Worm (Caenorhabditis elegans) whole organism, L1 larva: ENCODE results near the gene R08E3.3.

Experiments
- C16A3.4 ChIP-seq: fragments of 150-350 bp; optimal IDR thresholded peaks from 2 replicates; lab custom pipeline; 2014; ENCODE audit warnings: missing biosample characterization, missing genetic modification characterization
- C34B4.2 ChIP-seq: sonication (generic microtip); optimal IDR thresholded peaks from 2 replicates; lab custom pipeline; 2017; ENCODE audit warnings: mild to moderate bottlenecking, missing genetic modification characterization, missing compliant biosample characterization
- F16B12.6 ChIP-seq: fragments of 150-350 bp; optimal IDR thresholded peaks from 2 replicates; lab custom pipeline; 2014; ENCODE audit warnings: missing biosample characterization, missing genetic modification characterization
- ama-1 ChIP-seq: fragments of 150-350 bp; optimal IDR thresholded peaks from 2 replicates; lab custom pipeline; 2014
- blmp-1 ChIP-seq: fragments of 150-350 bp; optimal IDR thresholded peaks from 2 replicates; lab custom pipeline; 2014; ENCODE audit warnings: missing biosample characterization, missing genetic modification characterization
- ceh-88 ChIP-seq: fragments of 200-800 bp; sonication (Bioruptor generic); IDR thresholded peaks from 2 replicates; pipeline ENCODE4 v1.3.6; 2022; ENCODE audit warnings: missing genetic modification characterization, missing compliant biosample characterization
- ceh-90 ChIP-seq: sonication (generic microtip); optimal IDR thresholded peaks from 2 replicates; lab custom pipeline; 2016; ENCODE audit warnings: missing genetic modification characterization, missing compliant biosample characterization
- dpl-1 ChIP-seq, 3 experiments: fragments of 150-350 bp in 2 of 3; sonication (generic microtip) in 1 of 3; optimal IDR thresholded peaks; 2 replicates each; lab custom pipeline; 2014 to 2017; ENCODE audit warnings: missing biosample characterization in 3 of 3, missing genetic modification characterization in 3 of 3, missing genetic modification reagents in 3 of 3
- dsc-1 ChIP-seq: sonication (generic microtip); optimal IDR thresholded peaks from 2 replicates; lab custom pipeline; 2016; ENCODE audit warnings: mild to moderate bottlenecking, missing genetic modification characterization, missing compliant biosample characterization
- efl-1 ChIP-seq, 4 experiments: fragments of 150-350 bp; optimal IDR thresholded peaks in 3 of 4; peaks in 1 of 4; 1 replicate in 1 of 4; 2 replicates in 3 of 4; lab custom pipeline; 2014; ENCODE audit warnings: missing biosample characterization in 2 of 4, missing genetic modification characterization in 2 of 4, missing genetic modification reagents in 2 of 4
- efl-3 ChIP-seq: fragments of 200-800 bp; sonication (Bioruptor generic); optimal IDR thresholded peaks from 2 replicates; lab custom pipeline; 2018; ENCODE audit warnings: mild to moderate bottlenecking, missing genetic modification characterization, missing compliant biosample characterization
- egl-13 ChIP-seq: sonication (generic microtip); optimal IDR thresholded peaks from 2 replicates; lab custom pipeline; 2016; ENCODE audit warnings: missing genotype, missing genetic modification reagents, missing genetic modification characterization, missing compliant biosample characterization
- elt-3 ChIP-seq, 6 experiments: fragments of 150-350 bp in 1 of 6; sonication (generic microtip); optimal IDR thresholded peaks; 2 replicates each; lab custom pipeline; 2017 to 2018; ENCODE audit warnings: missing biosample characterization in 6 of 6, missing genetic modification characterization in 6 of 6, inconsistent platforms in 1 of 6
- ets-5 ChIP-seq: fragments of 200-800 bp; sonication (Bioruptor generic); IDR thresholded peaks from 2 replicates; pipeline ENCODE4 v1.3.6; 2022; ENCODE audit warnings: missing genetic modification characterization, missing compliant biosample characterization
- fkh-10 ChIP-seq: sonication (generic microtip); optimal IDR thresholded peaks from 2 replicates; lab custom pipeline; 2017; ENCODE audit warnings: missing biosample characterization, missing genetic modification reagents, missing genetic modification characterization
- fkh-8 ChIP-seq: sonication (generic microtip); optimal IDR thresholded peaks from 2 replicates; lab custom pipeline; 2016; ENCODE audit warnings: mild to moderate bottlenecking, missing genetic modification characterization, missing compliant biosample characterization
- grh-1 ChIP-seq: fragments of 200-800 bp; sonication (Bioruptor generic); IDR thresholded peaks from 2 replicates; pipeline ENCODE4 v1.3.6; 2022; ENCODE audit warnings: missing genetic modification reagents, missing genetic modification characterization, missing compliant biosample characterization
- hlh-17 ChIP-seq: fragments of 200-800 bp; sonication (Bioruptor generic); optimal IDR thresholded peaks from 2 replicates; lab custom pipeline; 2018; ENCODE audit warnings: missing genetic modification characterization, mild to moderate bottlenecking, missing compliant biosample characterization, moderate library complexity, borderline replicate concordance
- isw-1 ChIP-seq: fragments of 200-800 bp; sonication (Bioruptor generic); IDR thresholded peaks from 2 replicates; pipeline ENCODE4 v1.3.6; 2022; ENCODE audit warnings: missing genetic modification characterization, missing compliant biosample characterization
- jun-1 ChIP-seq: fragments of 150-350 bp; optimal IDR thresholded peaks from 2 replicates; lab custom pipeline; 2014; ENCODE audit warnings: missing biosample characterization, missing genetic modification reagents, missing genetic modification characterization
- lin-13 ChIP-seq: fragments of 150-350 bp; optimal IDR thresholded peaks from 2 replicates; lab custom pipeline; 2014; ENCODE audit warnings: missing biosample characterization, missing genetic modification reagents, missing genetic modification characterization
- lin-15B ChIP-seq: fragments of 150-350 bp; sonication (generic microtip); optimal IDR thresholded peaks from 3 replicates; lab custom pipeline; 2014; ENCODE audit warnings: missing biosample characterization, missing genetic modification characterization
- lin-35 ChIP-seq, 2 experiments: fragments of 150-350 bp; optimal IDR thresholded peaks; 2 replicates each; lab custom pipeline; 2014; ENCODE audit warnings: missing biosample characterization in 2 of 2, missing genetic modification characterization in 2 of 2, missing genetic modification reagents in 2 of 2
- lin-39 ChIP-seq: fragments of 150-350 bp; optimal IDR thresholded peaks from 2 replicates; lab custom pipeline; 2014; ENCODE audit warnings: missing biosample characterization, missing genetic modification reagents, missing genetic modification characterization
- mdl-1 ChIP-seq, 2 experiments: fragments of 150-350 bp; optimal IDR thresholded peaks; 2 replicates each; lab custom pipeline; 2014 to 2017; ENCODE audit warnings: missing biosample characterization in 2 of 2, missing genetic modification characterization in 2 of 2, inconsistent platforms in 1 of 2
- mef-2 ChIP-seq: fragments of 150-350 bp; optimal IDR thresholded peaks from 2 replicates; lab custom pipeline; 2014; ENCODE audit warnings: missing biosample characterization, missing genetic modification characterization
- mep-1 ChIP-seq: fragments of 150-350 bp; optimal IDR thresholded peaks from 2 replicates; lab custom pipeline; 2014; ENCODE audit warnings: missing biosample characterization, missing genetic modification characterization
- nhr-11 ChIP-seq: fragments of 150-350 bp; optimal IDR thresholded peaks from 2 replicates; lab custom pipeline; 2014; ENCODE audit warnings: missing biosample characterization, missing genetic modification characterization
- nhr-20 ChIP-seq: sonication (generic microtip); optimal IDR thresholded peaks from 2 replicates; lab custom pipeline; 2016; ENCODE audit warnings: mild to moderate bottlenecking, missing genetic modification characterization, missing compliant biosample characterization
- nhr-237 ChIP-seq: fragments of 150-350 bp; optimal IDR thresholded peaks from 2 replicates; lab custom pipeline; 2014; ENCODE audit warnings: missing biosample characterization, missing genetic modification characterization
- nhr-28 ChIP-seq: fragments of 150-350 bp; optimal IDR thresholded peaks from 2 replicates; lab custom pipeline; 2014; ENCODE audit warnings: missing biosample characterization, missing genetic modification characterization
- nhr-77 ChIP-seq: fragments of 150-350 bp; optimal IDR thresholded peaks from 2 replicates; lab custom pipeline; 2014; ENCODE audit warnings: missing biosample characterization, missing genetic modification characterization
- nhr-85 ChIP-seq: sonication (generic microtip); peaks from one replicate; lab custom pipeline; 2016; ENCODE audit warnings: missing genetic modification characterization, inconsistent platforms, missing compliant biosample characterization
- nhr-90 ChIP-seq: sonication (generic microtip); optimal IDR thresholded peaks from 2 replicates; lab custom pipeline; 2016; ENCODE audit warnings: mild to moderate bottlenecking, missing genetic modification characterization, missing compliant biosample characterization; ENCODE audit not compliant: poor library complexity
- rnt-1 ChIP-seq: sonication (generic microtip); optimal IDR thresholded peaks from 2 replicates; lab custom pipeline; 2016; ENCODE audit warnings: mild to moderate bottlenecking, missing genetic modification characterization, moderate library complexity, missing compliant biosample characterization
- skn-1 ChIP-seq: fragments of 150-350 bp; optimal IDR thresholded peaks from 2 replicates; lab custom pipeline; 2014; ENCODE audit warnings: missing biosample characterization, missing genetic modification characterization
- snu-23 ChIP-seq: sonication (generic microtip); optimal IDR thresholded peaks from 2 replicates; lab custom pipeline; 2016; ENCODE audit warnings: missing genetic modification characterization, missing compliant biosample characterization
- sox-4 ChIP-seq: sonication (generic microtip); optimal IDR thresholded peaks from 2 replicates; lab custom pipeline; 2016; ENCODE audit warnings: missing genetic modification characterization, missing compliant biosample characterization
- sptf-1 ChIP-seq: fragments of 150-350 bp; optimal IDR thresholded peaks from 2 replicates; lab custom pipeline; 2014; ENCODE audit warnings: missing biosample characterization, missing genetic modification characterization
- swsn-7 ChIP-seq: sonication (generic microtip); optimal IDR thresholded peaks from 2 replicates; lab custom pipeline; 2016; ENCODE audit warnings: missing genetic modification characterization, missing compliant biosample characterization
- tlp-1 ChIP-seq: fragments of 150-350 bp; optimal IDR thresholded peaks from 2 replicates; lab custom pipeline; 2014; ENCODE audit warnings: missing biosample characterization, missing genetic modification characterization
- unc-130 ChIP-seq: fragments of 150-350 bp; optimal IDR thresholded peaks from 2 replicates; lab custom pipeline; 2017; ENCODE audit warnings: missing biosample characterization, missing genetic modification characterization, inconsistent platforms
- unc-30 ChIP-seq: sonication (generic microtip); optimal IDR thresholded peaks from 2 replicates; lab custom pipeline; 2017; ENCODE audit warnings: missing biosample characterization, missing genetic modification characterization
- unc-86 ChIP-seq: sonication (generic microtip); optimal IDR thresholded peaks from 2 replicates; lab custom pipeline; 2016; ENCODE audit warnings: missing genetic modification characterization, missing compliant biosample characterization
- unc-98 ChIP-seq: fragments of 200-800 bp; sonication (Bioruptor generic); IDR thresholded peaks from 2 replicates; pipeline ENCODE4 v1.3.6; 2022; ENCODE audit warnings: missing genetic modification characterization, missing compliant biosample characterization
- vab-15 ChIP-seq: sonication (generic microtip); optimal IDR thresholded peaks from 2 replicates; lab custom pipeline; 2017; ENCODE audit warnings: missing genotype, mild to moderate bottlenecking, missing genetic modification characterization, missing compliant biosample characterization
- xbp-1 ChIP-seq: sonication (generic microtip); optimal IDR thresholded peaks from 2 replicates; lab custom pipeline; 2016; ENCODE audit warnings: missing genetic modification characterization, missing compliant biosample characterization
- zip-4 ChIP-seq: fragments of 200-800 bp; sonication (Bioruptor generic); optimal IDR thresholded peaks from 2 replicates; lab custom pipeline; 2018; ENCODE audit warnings: mild to moderate bottlenecking, missing genetic modification characterization, moderate library complexity, missing compliant biosample characterization
- ztf-11 ChIP-seq, 2 experiments: sonication (generic microtip); optimal IDR thresholded peaks; 2 replicates each; lab custom pipeline; 2016 to 2017; ENCODE audit warnings: missing genetic modification characterization in 2 of 2, missing biosample characterization in 1 of 2, missing compliant biosample characterization in 1 of 2
- ztf-4 ChIP-seq: fragments of 150-350 bp; optimal IDR thresholded peaks from 2 replicates; lab custom pipeline; 2014; ENCODE audit warnings: missing biosample characterization, missing genetic modification characterization

R08E3.3 gene

DNA sequence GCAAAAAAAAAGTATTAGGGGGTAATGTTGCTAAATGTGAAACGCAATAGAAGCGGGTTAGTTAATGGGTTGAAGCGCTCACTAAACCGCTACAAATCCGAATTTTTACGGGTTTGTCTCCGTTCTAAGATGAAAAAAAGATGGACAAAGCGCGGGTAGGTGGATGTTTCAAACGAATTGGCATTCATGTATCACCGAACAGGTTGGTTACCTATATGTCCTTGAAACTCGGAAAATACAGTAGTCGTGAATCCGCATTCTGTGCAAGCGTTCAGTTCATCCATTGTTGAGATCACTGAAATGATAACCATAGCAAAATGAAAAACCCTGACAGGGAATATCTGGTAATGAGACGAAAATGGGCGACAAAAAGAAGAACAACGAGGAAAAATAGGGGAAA, 7.2 kb upstream of the R08E3.3 start, which contains the start of gene ztf-16:
Gene ztf-16 (minus strand): TSS at position 299 of the 400 bp plus-strand sequence.
- no peak for TF ChIP-seq ceh-90 (tag; lab: Kevin White, UChicago)
- no peak for TF ChIP-seq F16B12.6 (tag; lab: Kevin White, UChicago)
- peak; percentile 9 for TF ChIP-seq blmp-1 (tag; lab: Kevin White, UChicago)
- no peak for TF ChIP-seq snu-23
- peak; percentile 18 for TF ChIP-seq mep-1 (tag; lab: Kevin White, UChicago)
- no peak for TF ChIP-seq swsn-7
- TF ChIP-seq nhr-20 (tag; lab: Kevin White, UChicago) = no peak
- no peak for TF ChIP-seq isw-1 (GFP tag; lab: Robert Waterston, UW)
- no peak for TF ChIP-seq elt-3 (tag; optimal IDR thresholded peaks at IDR 0.05; lab: Kevin White, UChicago)
- TF ChIP-seq skn-1 (tag; lab: Kevin White, UChicago) = no peak
- no peak for TF ChIP-seq nhr-11 (tag; lab: Kevin White, UChicago)
- no peak for TF ChIP-seq fkh-10 (GFP tag; lab: Kevin White, UChicago)
- TF ChIP-seq lin-13 (GFP tag; lab: Kevin White, UChicago) = no peak
- TF ChIP-seq ztf-11 (tag; optimal IDR thresholded peaks at IDR 0.05; lab: Kevin White, UChicago) = no peak
- TF ChIP-seq nhr-85 (tag; lab: Kevin White, UChicago) = peak; percentile 68
- no peak for TF ChIP-seq rnt-1 (tag; lab: Kevin White, UChicago)
- no peak for TF ChIP-seq grh-1 (GFP tag; lab: Robert Waterston, UW)
- no peak for TF ChIP-seq dpl-1 (GFP tag; optimal IDR thresholded peaks at IDR 0.05; lab: Kevin White, UChicago)
- no peak for TF ChIP-seq C16A3.4
- TF ChIP-seq sox-4 (tag; lab: Kevin White, UChicago) = no peak
- no peak for TF ChIP-seq ceh-88
- TF ChIP-seq dsc-1 (tag; lab: Kevin White, UChicago) = no peak

DNA sequence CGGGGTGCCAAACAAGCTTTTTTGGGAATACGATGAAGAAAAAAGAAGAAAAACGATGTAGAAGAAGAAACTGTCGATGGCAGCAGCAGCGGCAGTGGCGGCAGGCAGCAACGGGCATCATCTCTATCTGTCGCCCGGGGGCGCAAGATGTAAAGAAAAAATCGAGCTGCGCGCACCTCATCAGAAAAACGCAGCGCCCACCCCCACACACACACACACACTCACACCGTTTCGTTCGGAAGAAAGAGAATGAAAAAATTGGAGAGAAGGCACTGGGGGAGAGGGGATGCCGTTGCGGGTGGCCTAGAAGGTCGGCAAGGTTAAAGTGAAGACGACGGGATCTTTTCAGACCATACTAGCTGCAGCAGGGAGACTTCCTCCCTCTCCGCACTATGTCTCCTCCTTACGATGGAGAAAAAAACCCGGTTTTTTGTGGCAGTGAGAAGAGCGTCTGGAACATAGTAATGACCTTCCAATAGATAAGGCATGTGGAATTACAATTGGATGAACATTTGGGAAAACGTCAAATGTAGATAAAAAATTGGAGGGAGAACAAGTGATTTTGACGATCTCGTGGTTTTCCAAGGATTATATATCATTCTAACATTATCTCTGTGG, 5.2 kb upstream of the R08E3.3 start:
- TF ChIP-seq nhr-85 (tag; lab: Kevin White, UChicago) (peak; percentile 87), isw-1 (GFP tag; lab: Robert Waterston, UW) (no peak), C34B4.2 (tag; lab: Kevin White, UChicago) (no peak), grh-1 (GFP tag; lab: Robert Waterston, UW) (0 out of 2 replicates have a peak, but pooled peaks have one; percentile 33), ceh-90 (tag; lab: Kevin White, UChicago) (no peak), unc-98 (GFP tag; lab: Robert Waterston, UW) (no peak), nhr-28 (tag; lab: Kevin White, UChicago) (no peak), efl-1 (optimal IDR thresholded peaks at IDR 0.05; lab: Kevin White, UChicago) (no peak), efl-1 (GFP tag; optimal IDR thresholded peaks at IDR 0.05 in 1 of 2; lab: Kevin White, UChicago) (no peak), nhr-237 (tag; lab: Kevin White, UChicago) (no peak), skn-1 (tag; lab: Kevin White, UChicago) (no peak), nhr-20 (tag; lab: Kevin White, UChicago) (peak; percentile 54), ama-1 (lab: Kevin White, UChicago) (no peak), lin-39 (tag; lab: Kevin White, UChicago) (no peak), ztf-4 (no peak), mdl-1 (tag; optimal IDR thresholded peaks at IDR 0.05; lab: Kevin White, UChicago) (peak in 1 of 2 experiments; percentile 37), sptf-1 (tag; lab: Kevin White, UChicago) (no peak), ets-5 (GFP tag; lab: Robert Waterston, UW) (no peak), vab-15 (tag; lab: Kevin White, UChicago) (no peak), sox-4 (tag; lab: Kevin White, UChicago) (no peak), fkh-8 (tag; lab: Kevin White, UChicago) (no peak), lin-13 (GFP tag; lab: Kevin White, UChicago) (no peak), efl-3 (GFP tag; lab: Kevin White, UChicago) (no peak), lin-15B (tag; lab: Kevin White, UChicago) (no peak), zip-4 (no peak), tlp-1 (tag; lab: Kevin White, UChicago) (no peak), lin-35 (GFP tag; optimal IDR thresholded peaks at IDR 0.05; lab: Kevin White, UChicago) (peak in 1 of 2 experiments; percentile 16), unc-130 (tag; lab: Kevin White, UChicago) (no peak), blmp-1 (tag; lab: Kevin White, UChicago) (peak; percentile 58), nhr-77 (tag; lab: Kevin White, UChicago) (no peak), unc-30 (tag; lab: Kevin White, UChicago) (no peak), mef-2 (tag; lab: Kevin White, UChicago) (no peak), nhr-90 (tag; lab: Kevin White, UChicago) (peak; percentile 72), unc-86 (tag; lab: Kevin White, UChicago) (no peak), fkh-10 (GFP tag; lab: Kevin White, UChicago) (no peak), xbp-1 (tag; lab: Kevin White, UChicago) (no peak), jun-1 (tag; lab: Kevin White, UChicago) (peak; percentile 2), hlh-17 (no peak), egl-13 (tag; lab: Kevin White, UChicago) (no peak)
